Fruit fly (Drosophila melanogaster) whole organism, pupa: ENCODE data around the gene bap.

Source experiments
- CG10348 ChIP-seq: fragments of 200-800 bp; sonication (Bioruptor generic); IDR thresholded peaks from 2 replicates; pipeline ENCODE4 v1.3.6; 2022; ENCODE audit warnings: missing biosample characterization, missing genetic modification characterization
- CG12605 ChIP-seq: fragments of 200-800 bp; sonication (Bioruptor generic); IDR thresholded peaks from 2 replicates; pipeline ENCODE4 v1.3.6; 2022; ENCODE audit warnings: missing biosample characterization, missing genetic modification characterization
- CG13204 ChIP-seq: fragments of 200-800 bp; sonication (Bioruptor generic); optimal IDR thresholded peaks from 2 replicates; lab custom pipeline; 2018; ENCODE audit warnings: missing biosample characterization, mild to moderate bottlenecking, missing genetic modification characterization, moderate library complexity
- CG14655 ChIP-seq: fragments of 200-800 bp; sonication (Bioruptor generic); optimal IDR thresholded peaks from 3 replicates; lab custom pipeline; 2017; ENCODE audit warnings: mild to moderate bottlenecking, missing biosample characterization, missing genetic modification reagents, missing genetic modification characterization
- CG15710 ChIP-seq: fragments of 200-800 bp; sonication (Bioruptor generic); optimal IDR thresholded peaks from 2 replicates; lab custom pipeline; 2018; ENCODE audit warnings: missing biosample characterization, mild to moderate bottlenecking, missing genetic modification characterization, moderate library complexity
- CG17806 ChIP-seq: fragments of 200-800 bp; sonication (Bioruptor generic); optimal IDR thresholded peaks from 2 replicates; lab custom pipeline; 2018; ENCODE audit warnings: missing biosample characterization, mild to moderate bottlenecking, missing genetic modification characterization, moderate library complexity
- CG32121 ChIP-seq: fragments of 200-800 bp; sonication (Bioruptor generic); IDR thresholded peaks from 2 replicates; pipeline ENCODE4 v1.3.6; 2022; ENCODE audit warnings: missing biosample characterization, missing genetic modification characterization
- CG34367 ChIP-seq: fragments of 200-800 bp; sonication (Bioruptor generic); optimal IDR thresholded peaks from 2 replicates; lab custom pipeline; 2018; ENCODE audit warnings: missing biosample characterization, mild to moderate bottlenecking, missing genetic modification characterization
- CG4496 ChIP-seq: fragments of 200-800 bp; sonication (Bioruptor generic); IDR thresholded peaks from 3 replicates; pipeline ENCODE4 v1.3.6; 2022; ENCODE audit warnings: missing biosample characterization, missing genetic modification characterization
- CG8159 ChIP-seq: fragments of 200-800 bp; sonication (Bioruptor generic); optimal IDR thresholded peaks from 3 replicates; lab custom pipeline; 2018; ENCODE audit warnings: missing biosample characterization, mild to moderate bottlenecking, missing genetic modification characterization, moderate library complexity
- CG8301 ChIP-seq: fragments of 200-800 bp; sonication (Bioruptor generic); optimal IDR thresholded peaks from 2 replicates; lab custom pipeline; 2018; ENCODE audit warnings: missing biosample characterization, mild to moderate bottlenecking, missing genetic modification characterization
- CG9948 ChIP-seq: fragments of 200-800 bp; sonication (Bioruptor generic); optimal IDR thresholded peaks from 2 replicates; lab custom pipeline; 2018; ENCODE audit warnings: missing biosample characterization, mild to moderate bottlenecking, missing genetic modification characterization, moderate library complexity
- D1 ChIP-seq: fragments of 200-800 bp; sonication (Bioruptor generic); optimal IDR thresholded peaks from 2 replicates; lab custom pipeline; 2018; ENCODE audit warnings: missing biosample characterization, mild to moderate bottlenecking, missing genetic modification characterization, moderate library complexity
- EcR ChIP-seq: fragments of 200-800 bp; sonication (Bioruptor generic); optimal IDR thresholded peaks from 3 replicates; lab custom pipeline; 2019; ENCODE audit warnings: missing biosample characterization, missing genetic modification characterization, mild to moderate bottlenecking, moderate library complexity, missing genetic modification reagents
- Ets98B ChIP-seq: fragments of 200-800 bp; sonication (Bioruptor generic); IDR thresholded peaks from 2 replicates; pipeline ENCODE4 v1.3.6; 2022; ENCODE audit warnings: missing biosample characterization, missing genetic modification characterization
- Pif1A ChIP-seq: fragments of 200-800 bp; sonication (Bioruptor generic); optimal IDR thresholded peaks from 3 replicates; lab custom pipeline; 2016; ENCODE audit warnings: missing biosample characterization, missing genetic modification characterization
- Pif1B ChIP-seq: fragments of 200-800 bp; sonication (Bioruptor generic); optimal IDR thresholded peaks from 3 replicates; lab custom pipeline; 2016; ENCODE audit warnings: missing biosample characterization, missing genetic modification characterization
- Snoo ChIP-seq: fragments of 200-800 bp; sonication (Bioruptor generic); optimal IDR thresholded peaks from 3 replicates; lab custom pipeline; 2017; ENCODE audit warnings: missing biosample characterization, mild to moderate bottlenecking, missing genetic modification characterization, inconsistent platforms
- fd96Ca ChIP-seq: fragments of 200-800 bp; sonication (Bioruptor generic); IDR thresholded peaks from 3 replicates; pipeline ENCODE4 v1.3.6; 2022; ENCODE audit warnings: missing biosample characterization, missing genetic modification characterization
- gl ChIP-seq: fragments of 200-800 bp; sonication (Bioruptor generic); optimal IDR thresholded peaks from 2 replicates; lab custom pipeline; 2018; ENCODE audit warnings: missing biosample characterization, mild to moderate bottlenecking, missing genetic modification characterization
- rn ChIP-seq: fragments of 200-800 bp; sonication (Bioruptor generic); IDR thresholded peaks from 2 replicates; pipeline ENCODE4 v1.3.6; 2022; ENCODE audit warnings: missing biosample characterization, missing genetic modification characterization

The bap gene

dm6 chr3R:21378595-21378994, 10.1 kb upstream of the bap start, which contains the start of gene tin:
TSS of gene tin (plus strand) at chr3R:21378977.
- TF ChIP-seq CG13204 (GFP tag; lab: Kevin White, UChicago), result peak; percentile 77
- peak; percentile 94 for TF ChIP-seq Snoo (tag; lab: Kevin White, UChicago)
- peak; percentile 96 for TF ChIP-seq CG32121 (GFP tag; lab: Robert Waterston, UW)
- TF ChIP-seq Pif1A (GFP tag; lab: Kevin White, UChicago), result peak; percentile 91
- TF ChIP-seq CG8301 (tag; lab: Kevin White, UChicago), result peak; percentile 94
- peak; percentile 94 for TF ChIP-seq CG15710 (tag; lab: Kevin White, UChicago)
- peak; percentile 85 for TF ChIP-seq rn (GFP tag; lab: Robert Waterston, UW)
- TF ChIP-seq gl (tag; lab: Kevin White, UChicago), result peak; percentile 83
- TF ChIP-seq CG9948 (tag; lab: Kevin White, UChicago), result peak; percentile 89
- peak; percentile 98 for TF ChIP-seq Ets98B (GFP tag; lab: Robert Waterston, UW)
- TF ChIP-seq CG4496 (GFP tag; lab: Robert Waterston, UW), result peak; percentile 98
- TF ChIP-seq CG17806 (tag; lab: Kevin White, UChicago), result peak; percentile 92
- TF ChIP-seq CG12605 (GFP tag; lab: Robert Waterston, UW), result peak; percentile 97
- peak; percentile 95 for TF ChIP-seq CG14655 (GFP tag; lab: Kevin White, UChicago)
- no peak for TF ChIP-seq EcR
- peak; percentile 96; the same call in 2 of the 3 replicates for TF ChIP-seq fd96Ca
- peak; percentile 40; the same call in 1 of the 2 replicates for TF ChIP-seq CG10348 (GFP tag; lab: Robert Waterston, UW)
- TF ChIP-seq D1 (tag; lab: Kevin White, UChicago), result peak; percentile 88
- TF ChIP-seq CG34367, result peak; percentile 93
- peak; percentile 91 for TF ChIP-seq CG8159 (tag; lab: Kevin White, UChicago)
- peak; percentile 96 for TF ChIP-seq Pif1B (GFP tag; lab: Kevin White, UChicago)
- TF ChIP-seq, all 21 proteins: peak for 20

DNA sequence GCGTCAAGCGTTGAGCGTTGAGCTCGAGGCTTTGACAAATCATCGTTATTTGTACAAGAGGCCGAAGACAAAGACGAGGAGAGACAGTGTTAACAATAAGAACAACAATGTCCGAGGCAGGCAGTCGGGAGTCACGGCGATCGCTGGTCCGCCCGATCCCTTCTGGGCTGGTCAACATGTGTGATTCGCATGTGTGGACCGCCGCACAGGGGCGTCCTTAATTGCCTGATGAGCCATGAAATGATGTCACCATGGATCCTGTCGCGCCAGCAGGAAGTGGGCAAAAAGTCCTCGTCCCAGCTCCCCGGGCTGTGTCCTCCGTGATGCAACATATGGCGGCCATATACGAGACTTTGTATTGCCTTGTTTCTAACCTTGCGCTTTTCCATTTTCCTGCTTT, 8.8 kb upstream of the bap start:
- TF ChIP-seq CG17806 (tag; lab: Kevin White, UChicago) (no peak), Ets98B (GFP tag; lab: Robert Waterston, UW) (no peak), Pif1A (GFP tag; lab: Kevin White, UChicago) (no peak), CG32121 (GFP tag; lab: Robert Waterston, UW) (no peak), CG8301 (tag; lab: Kevin White, UChicago) (no peak), CG4496 (GFP tag; lab: Robert Waterston, UW) (no peak), fd96Ca (no peak), EcR (no peak), Snoo (tag; lab: Kevin White, UChicago) (no peak), CG8159 (tag; lab: Kevin White, UChicago) (no peak), CG9948 (tag; lab: Kevin White, UChicago) (no peak), gl (tag; lab: Kevin White, UChicago) (no peak), CG34367 (no peak), CG14655 (GFP tag; lab: Kevin White, UChicago) (no peak)

DNA sequence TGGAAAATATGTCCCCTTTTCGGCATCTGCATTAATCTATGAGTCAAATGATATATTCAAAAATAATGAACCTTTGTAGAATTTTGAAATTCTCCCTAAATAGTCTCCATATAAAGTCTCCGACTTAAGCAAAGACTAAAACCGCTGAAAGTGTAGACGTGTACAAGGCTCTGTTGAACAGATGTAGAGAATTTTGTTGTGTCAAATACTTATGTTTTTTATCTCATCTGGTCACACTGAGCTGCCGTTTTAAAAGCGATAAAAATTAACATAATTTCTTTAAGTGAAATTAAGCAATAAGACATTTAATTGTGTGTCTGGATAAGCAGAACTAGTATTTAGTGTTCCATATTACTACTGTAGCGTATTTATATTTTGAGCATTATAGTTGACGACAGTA, 2.5 kb upstream of the bap start:
- TF ChIP-seq Ets98B (GFP tag; lab: Robert Waterston, UW), result no peak
- no peak for TF ChIP-seq CG8159 (tag; lab: Kevin White, UChicago)
- TF ChIP-seq rn (GFP tag; lab: Robert Waterston, UW), result no peak
- TF ChIP-seq gl (tag; lab: Kevin White, UChicago), result no peak
- no peak for TF ChIP-seq CG4496 (GFP tag; lab: Robert Waterston, UW)
- TF ChIP-seq CG34367, result no peak
- no peak for TF ChIP-seq CG14655 (GFP tag; lab: Kevin White, UChicago)
- TF ChIP-seq CG12605 (GFP tag; lab: Robert Waterston, UW), result no peak
- TF ChIP-seq Pif1B (GFP tag; lab: Kevin White, UChicago), result no peak
- no peak for TF ChIP-seq CG13204 (GFP tag; lab: Kevin White, UChicago)

- TF ChIP-seq CG10348 (GFP tag; lab: Robert Waterston, UW), result no peak
- TF ChIP-seq CG8159 (tag; lab: Kevin White, UChicago), result no peak
- no peak for TF ChIP-seq CG13204 (GFP tag; lab: Kevin White, UChicago)
- no peak for TF ChIP-seq EcR
- no peak for TF ChIP-seq rn (GFP tag; lab: Robert Waterston, UW)
- no peak for TF ChIP-seq Pif1A (GFP tag; lab: Kevin White, UChicago)
- no peak for TF ChIP-seq gl (tag; lab: Kevin White, UChicago)
- no peak for TF ChIP-seq CG32121 (GFP tag; lab: Robert Waterston, UW)
- TF ChIP-seq CG34367, result no peak
- no peak for TF ChIP-seq CG8301 (tag; lab: Kevin White, UChicago)
- no peak for TF ChIP-seq D1 (tag; lab: Kevin White, UChicago)
- TF ChIP-seq CG9948 (tag; lab: Kevin White, UChicago), result no peak
- no peak for TF ChIP-seq fd96Ca
- no peak for TF ChIP-seq CG12605 (GFP tag; lab: Robert Waterston, UW)
- no peak for TF ChIP-seq Pif1B (GFP tag; lab: Kevin White, UChicago)
- TF ChIP-seq CG17806 (tag; lab: Kevin White, UChicago), result no peak
- no peak for TF ChIP-seq CG14655 (GFP tag; lab: Kevin White, UChicago)
- no peak for TF ChIP-seq CG15710 (tag; lab: Kevin White, UChicago)
Observed at dm6 chr3R:21387356-21387980, 1.2 kb upstream of the bap start.

dm6 chr3R:21390959-21391358, 2.3 kb downstream of the bap start:
- TF ChIP-seq CG10348 (GFP tag; lab: Robert Waterston, UW) (no peak), gl (tag; lab: Kevin White, UChicago) (no peak), rn (GFP tag; lab: Robert Waterston, UW) (no peak), CG12605 (GFP tag; lab: Robert Waterston, UW) (no peak), EcR (no peak), CG15710 (tag; lab: Kevin White, UChicago) (no peak), CG32121 (GFP tag; lab: Robert Waterston, UW) (no peak), Pif1A (GFP tag; lab: Kevin White, UChicago) (no peak), Snoo (tag; lab: Kevin White, UChicago) (no peak)
- TF ChIP-seq, all 21 proteins: peak for 0
